Worm (Caenorhabditis elegans) whole organism, young adult: Measurements from ENCODE around the gene R01H2.8.
A peak's percentile ranks its signal among the peaks of the same experiment; 100 is the strongest.

Experiments used
- nhr-90 ChIP-seq: sonication (generic microtip); optimal IDR thresholded peaks from 2 replicates; lab custom pipeline; 2016; ENCODE audit warnings: missing genotype, mild to moderate bottlenecking, missing genetic modification characterization, missing compliant biosample characterization
- ztf-28 ChIP-seq: fragments of 200-800 bp; sonication (Bioruptor generic); IDR thresholded peaks from 2 replicates; pipeline ENCODE4 v1.3.6; 2022; ENCODE audit warnings: missing genetic modification reagents, missing genetic modification characterization, missing compliant biosample characterization

DNA sequence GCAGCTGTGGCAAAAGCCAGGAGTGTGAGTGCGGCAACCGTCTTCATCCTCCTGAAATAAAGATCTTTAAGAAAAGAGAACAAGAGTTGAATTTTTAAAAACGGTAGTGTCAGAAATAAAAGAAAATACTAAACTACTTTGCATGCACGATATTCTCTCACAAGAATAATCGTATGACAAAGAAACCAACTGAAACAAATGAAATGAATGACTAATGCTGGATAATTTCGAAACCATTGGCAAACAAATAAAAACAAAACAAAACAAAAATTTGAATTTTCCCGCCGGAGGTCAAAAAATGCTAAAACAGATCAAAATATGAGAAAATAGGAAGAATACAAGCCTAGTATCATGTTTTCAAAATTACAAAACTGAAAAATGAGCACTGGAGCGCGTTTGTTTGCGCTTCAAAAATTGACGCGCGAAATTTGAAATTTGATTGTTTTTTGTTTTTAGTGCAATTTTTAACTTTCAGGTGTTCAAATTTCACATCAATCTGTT, 35.1 kb downstream of the R01H2.8 start, which contains the start of gene cpg-2:
- TF ChIP-seq ztf-28 (GFP tag; lab: Robert Waterston, UW) = 0 out of 2 replicates have a peak, but pooled peaks have one; percentile 20
- TF ChIP-seq nhr-90 (tag; lab: Kevin White, UChicago) = no peak
